Fruit fly (Drosophila melanogaster) whole organism, embryonic: ENCODE results near the gene CG46460.
A peak's percentile ranks its signal among the peaks of the same experiment; 100 is the strongest.

ENCODE experiments used
- CG10147 ChIP-seq: fragments of 200-800 bp; sonication (Bioruptor generic); optimal IDR thresholded peaks from 2 replicates; lab custom pipeline; 2019; ENCODE audit warnings: missing biosample characterization, mild to moderate bottlenecking, missing genetic modification characterization, moderate library complexity
- CG10274 ChIP-seq: fragments of 200-800 bp; sonication (Bioruptor generic); optimal IDR thresholded peaks from 3 replicates; lab custom pipeline; 2017; ENCODE audit warnings: missing biosample characterization, mild to moderate bottlenecking, missing genetic modification characterization
- CG11696 ChIP-seq: fragments of 200-800 bp; sonication (Bioruptor generic); IDR thresholded peaks from 2 replicates; pipeline ENCODE4 v1.3.6; 2022; ENCODE audit warnings: missing biosample characterization, missing genetic modification characterization
- CG13287 ChIP-seq: fragments of 200-800 bp; sonication (Bioruptor generic); IDR thresholded peaks from 2 replicates; pipeline ENCODE4 v1.3.6; 2022; ENCODE audit warnings: missing biosample characterization, missing genetic modification characterization; ENCODE audit not compliant: partially characterized antibody
- CG13424 ChIP-seq: fragments of 200-800 bp; sonication (Bioruptor generic); optimal IDR thresholded peaks from 2 replicates; lab custom pipeline; 2019; ENCODE audit warnings: missing biosample characterization, mild to moderate bottlenecking, missing genetic modification characterization, moderate library complexity
- CG13775 ChIP-seq: fragments of 200-800 bp; sonication (Bioruptor generic); optimal IDR thresholded peaks from 3 replicates; lab custom pipeline; 2017; ENCODE audit warnings: missing biosample characterization, mild to moderate bottlenecking, missing genetic modification characterization
- CG2116 ChIP-seq: fragments of 200-800 bp; sonication (Bioruptor generic); optimal IDR thresholded peaks from 3 replicates; lab custom pipeline; 2018; ENCODE audit warnings: missing biosample characterization, mild to moderate bottlenecking, missing genetic modification characterization
- CG2120 ChIP-seq: fragments of 200-800 bp; sonication (Bioruptor generic); optimal IDR thresholded peaks from 3 replicates; lab custom pipeline; 2016; ENCODE audit warnings: missing biosample characterization, missing genetic modification characterization
- CG2129 ChIP-seq: fragments of 200-800 bp; sonication (Bioruptor generic); IDR thresholded peaks from 2 replicates; pipeline ENCODE4 v1.3.6; 2022; ENCODE audit warnings: missing biosample characterization, missing genetic modification characterization; ENCODE audit not compliant: partially characterized antibody
- CG2199 ChIP-seq: fragments of 200-800 bp; sonication (Bioruptor generic); IDR thresholded peaks from 3 replicates; pipeline ENCODE4 v1.3.6; 2022; ENCODE audit warnings: missing biosample characterization, missing genetic modification characterization
- CG32772 ChIP-seq: fragments of 200-800 bp; sonication (Bioruptor generic); IDR thresholded peaks from 2 replicates; pipeline ENCODE4 v1.3.6; 2022; ENCODE audit warnings: missing biosample characterization, missing genetic modification characterization
- CG5180 ChIP-seq: fragments of 200-800 bp; sonication (Bioruptor generic); optimal IDR thresholded peaks from 3 replicates; lab custom pipeline; 2017; ENCODE audit warnings: missing biosample characterization, missing genetic modification characterization, mild to moderate bottlenecking, moderate library complexity, missing genetic modification reagents
- CG6683 ChIP-seq: fragments of 200-800 bp; sonication (Bioruptor generic); optimal IDR thresholded peaks from 2 replicates; lab custom pipeline; 2017; ENCODE audit warnings: missing biosample characterization, mild to moderate bottlenecking, missing genetic modification characterization, missing genetic modification reagents
- CG6791 ChIP-seq: fragments of 200-800 bp; sonication (Bioruptor generic); IDR thresholded peaks from 3 replicates; pipeline ENCODE4 v1.3.6; 2022; ENCODE audit warnings: missing biosample characterization, missing genetic modification characterization; ENCODE audit not compliant: partially characterized antibody
- CG8359 ChIP-seq: fragments of 200-800 bp; sonication (Bioruptor generic); optimal IDR thresholded peaks from 2 replicates; lab custom pipeline; 2017; ENCODE audit warnings: missing biosample characterization, mild to moderate bottlenecking, missing genetic modification characterization, borderline replicate concordance
- CG9215 ChIP-seq: fragments of 200-800 bp; sonication (Bioruptor generic); IDR thresholded peaks from 2 replicates; pipeline ENCODE4 v1.3.6; 2022; ENCODE audit warnings: missing biosample characterization, missing genetic modification characterization
- CoRest ChIP-seq: fragments of 200-800 bp; sonication (Bioruptor generic); optimal IDR thresholded peaks from 3 replicates; lab custom pipeline; 2018; ENCODE audit warnings: missing biosample characterization, mild to moderate bottlenecking, missing genetic modification characterization, moderate library complexity
- Dad ChIP-seq: fragments of 200-800 bp; sonication (Bioruptor generic); optimal IDR thresholded peaks from 3 replicates; lab custom pipeline; 2016; ENCODE audit warnings: missing biosample characterization, missing genetic modification characterization
- Dp ChIP-seq: fragments of 200-800 bp; sonication (Bioruptor generic); optimal IDR thresholded peaks from 2 replicates; lab custom pipeline; 2018; ENCODE audit warnings: missing biosample characterization, mild to moderate bottlenecking, missing genetic modification characterization, moderate library complexity
- Drgx ChIP-seq: fragments of 200-800 bp; sonication (Bioruptor generic); IDR thresholded peaks from 2 replicates; pipeline ENCODE4 v1.3.6; 2022; ENCODE audit warnings: missing biosample characterization, missing genetic modification characterization
- E2f1 ChIP-seq: fragments of 200-800 bp; sonication (Bioruptor generic); IDR thresholded peaks from 2 replicates; pipeline ENCODE4 v1.3.6; 2022; ENCODE audit warnings: missing biosample characterization, missing genetic modification characterization
- Fer1 ChIP-seq: fragments of 200-800 bp; sonication (Bioruptor generic); optimal IDR thresholded peaks from 2 replicates; lab custom pipeline; 2017; ENCODE audit warnings: missing biosample characterization, mild to moderate bottlenecking, missing genetic modification characterization
- Hand ChIP-seq: fragments of 200-800 bp; sonication (Bioruptor generic); optimal IDR thresholded peaks from 2 replicates; lab custom pipeline; 2017; ENCODE audit warnings: mild to moderate bottlenecking, missing biosample characterization, missing genetic modification reagents, missing genetic modification characterization
- HmgD ChIP-seq: fragments of 200-800 bp; sonication (Bioruptor generic); optimal IDR thresholded peaks from 3 replicates; lab custom pipeline; 2016; ENCODE audit warnings: missing biosample characterization, missing genetic modification characterization
- Hr78 ChIP-seq, 2 experiments: fragments of 200-800 bp in 1 of 2; fragments of >200 bp in 1 of 2; sonication (Bioruptor generic) in 1 of 2; optimal IDR thresholded peaks; 2 replicates each; lab custom pipeline; 2017 to 2019; ENCODE audit warnings: missing biosample characterization in 2 of 2, missing genetic modification characterization in 2 of 2, mild to moderate bottlenecking in 1 of 2, moderate library complexity in 1 of 2
- MBD-R2 ChIP-seq: fragments of 200-800 bp; sonication (Bioruptor generic); IDR thresholded peaks from 2 replicates; pipeline ENCODE4 v1.3.6; 2022; ENCODE audit warnings: missing biosample characterization, missing genetic modification characterization
- Mad ChIP-seq: fragments of 200-800 bp; sonication (Bioruptor generic); optimal IDR thresholded peaks from 2 replicates; lab custom pipeline; 2016; ENCODE audit warnings: missing biosample characterization, missing genetic modification characterization
- Oaz ChIP-seq: fragments of 200-800 bp; sonication (Bioruptor generic); IDR thresholded peaks from 2 replicates; pipeline ENCODE4 v1.3.6; 2022; ENCODE audit warnings: missing biosample characterization, missing genetic modification characterization
- Oli ChIP-seq: fragments of 200-800 bp; sonication (Bioruptor generic); optimal IDR thresholded peaks from 2 replicates; lab custom pipeline; 2018; ENCODE audit warnings: missing biosample characterization, mild to moderate bottlenecking, missing genetic modification characterization, moderate library complexity
- cg ChIP-seq: fragments of 200-800 bp; sonication (Bioruptor generic); optimal IDR thresholded peaks from 3 replicates; lab custom pipeline; 2019; ENCODE audit warnings: missing biosample characterization, mild to moderate bottlenecking, missing genetic modification characterization, moderate library complexity
- crc ChIP-seq: fragments of 200-800 bp; sonication (Bioruptor generic); optimal IDR thresholded peaks from 2 replicates; lab custom pipeline; 2016; ENCODE audit warnings: missing biosample characterization, missing genetic modification characterization
- jigr1 ChIP-seq: fragments of 200-800 bp; sonication (Bioruptor generic); IDR thresholded peaks from 3 replicates; pipeline ENCODE4 v1.3.6; 2022; ENCODE audit warnings: missing biosample characterization, missing genetic modification characterization
- ken ChIP-seq: fragments of 200-800 bp; sonication (Bioruptor generic); IDR thresholded peaks from 3 replicates; pipeline ENCODE4 v1.3.6; 2022; ENCODE audit warnings: missing biosample characterization, missing genetic modification characterization
- oc ChIP-seq: fragments of 200-800 bp; sonication (Bioruptor generic); optimal IDR thresholded peaks from 2 replicates; lab custom pipeline; 2018; ENCODE audit warnings: missing biosample characterization, mild to moderate bottlenecking, missing genetic modification characterization, moderate library complexity
- sisA ChIP-seq: fragments of 200-800 bp; sonication (Bioruptor generic); IDR thresholded peaks from 2 replicates; pipeline ENCODE4 v1.3.6; 2022; ENCODE audit warnings: missing biosample characterization, missing genetic modification characterization
- sr ChIP-seq: fragments of 200-800 bp; sonication (Bioruptor generic); IDR thresholded peaks from 3 replicates; pipeline ENCODE4 v1.3.6; 2022; ENCODE audit warnings: missing biosample characterization, missing genetic modification characterization
- ttk ChIP-seq: fragments of 200-800 bp; sonication (Bioruptor generic); IDR thresholded peaks from 2 replicates; pipeline ENCODE4 v2.1.2; 2022; ENCODE audit warnings: missing biosample characterization, missing genetic modification characterization
- twi ChIP-seq: fragments of 200-800 bp; optimal IDR thresholded peaks from 2 replicates; lab custom pipeline; 2019; ENCODE audit warnings: missing biosample characterization, mild to moderate bottlenecking, missing genetic modification characterization, moderate library complexity

CG46460 gene

dm6 chr3L:4253611-4254300 lies 26.7 kb upstream of the CG46460 start (continued):
- peak; percentile 91 for TF ChIP-seq cg (GFP tag; lab: Kevin White, UChicago)
- TF ChIP-seq CG13775 (GFP tag; lab: Kevin White, UChicago), result no peak
- no peak for TF ChIP-seq Oaz (GFP tag; lab: Robert Waterston, UW)
- no peak for TF ChIP-seq CG8359 (GFP tag; lab: Kevin White, UChicago)
- TF ChIP-seq E2f1 (GFP tag; lab: Robert Waterston, UW), result no peak
- TF ChIP-seq CG6791 (GFP tag; lab: Robert Waterston, UW), result no peak
- no peak for TF ChIP-seq jigr1 (GFP tag; lab: Robert Waterston, UW)
- no peak for TF ChIP-seq CG9215
- TF ChIP-seq CG2199, result no peak
- no peak for TF ChIP-seq HmgD (GFP tag; lab: Kevin White, UChicago)
- no peak for TF ChIP-seq Mad (GFP tag; lab: Kevin White, UChicago)
- no peak for TF ChIP-seq sisA (GFP tag; lab: Robert Waterston, UW)
- no peak for TF ChIP-seq crc (GFP tag; lab: Kevin White, UChicago)
- no peak for TF ChIP-seq twi (tag; lab: Kevin White, UChicago)
- no peak for TF ChIP-seq sr (GFP tag; lab: Robert Waterston, UW)
- no peak for TF ChIP-seq Dad (GFP tag; lab: Kevin White, UChicago)
- TF ChIP-seq ttk (GFP tag; lab: Robert Waterston, UW), result 0 out of 2 replicates have a peak, but pooled peaks have one; percentile 17
- no peak for TF ChIP-seq Dp
- TF ChIP-seq MBD-R2, result peak; percentile 26
- no peak for TF ChIP-seq Drgx (GFP tag; lab: Robert Waterston, UW)
- no peak for TF ChIP-seq CG32772
- no peak for TF ChIP-seq CG13424 (tag; lab: Kevin White, UChicago)
- TF ChIP-seq Hand (GFP tag; lab: Kevin White, UChicago), result no peak
- TF ChIP-seq CG2120 (GFP tag; lab: Kevin White, UChicago), result no peak
- TF ChIP-seq CG5180 (GFP tag; lab: Kevin White, UChicago), result peak; percentile 4
- TF ChIP-seq CG2129, result no peak; the same call in 1 of the 2 replicates
- no peak for TF ChIP-seq CG6683 (GFP tag; lab: Kevin White, UChicago)
- no peak for TF ChIP-seq CG2116 (GFP tag; lab: Kevin White, UChicago)
- TF ChIP-seq ken (GFP tag; lab: Robert Waterston, UW), result no peak
- peak in 1 of 2 experiments; percentile 54 for TF ChIP-seq Hr78 (GFP tag; optimal IDR thresholded peaks at IDR 0.05; lab: Kevin White, UChicago)
- TF ChIP-seq CG13287 (GFP tag; lab: Robert Waterston, UW), result no peak
- TF ChIP-seq CG10274 (GFP tag; lab: Kevin White, UChicago), result no peak
- TF ChIP-seq Fer1 (GFP tag; lab: Kevin White, UChicago), result no peak
- no peak for TF ChIP-seq CG11696 (GFP tag; lab: Robert Waterston, UW)
- no peak for TF ChIP-seq CG10147
- no peak for TF ChIP-seq CoRest (tag; lab: Kevin White, UChicago)
- TF ChIP-seq Oli (tag; lab: Kevin White, UChicago), result no peak
- TF ChIP-seq oc (tag; lab: Kevin White, UChicago), result no peak
